Worm (Caenorhabditis elegans): ENCODE results near the gene M04C3.2.

DNA sequence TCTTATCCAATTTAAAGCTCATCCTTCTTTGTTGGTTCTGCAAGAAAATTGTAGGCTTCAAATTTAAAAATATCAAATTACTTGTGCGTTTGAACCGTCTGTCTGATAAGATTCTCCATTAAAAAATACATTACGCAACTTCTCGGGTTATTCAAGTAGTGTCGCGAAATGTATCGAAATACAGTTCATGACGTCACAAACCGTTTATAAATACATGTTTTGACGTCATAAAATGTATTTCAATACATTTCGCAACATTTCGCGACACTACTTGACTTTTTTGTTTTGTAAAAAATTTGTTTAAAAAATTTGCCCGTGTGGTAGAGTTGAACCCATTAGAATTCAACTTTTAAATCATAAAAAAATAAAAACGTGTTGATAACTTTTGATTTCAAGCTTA is 5.1 kb downstream of the M04C3.2 start:
- TF ChIP-seq hmg-4 (GFP tag; optimal IDR thresholded peaks at IDR 0.05) = no peak
- TF ChIP-seq ama-1 (optimal IDR thresholded peaks at IDR 0.05) = no peak
- TF ChIP-seq aly-1 (tag; optimal IDR thresholded peaks at IDR 0.05) = no peak
- TF ChIP-seq tra-4 (tag; optimal IDR thresholded peaks at IDR 0.05) = no peak
- no peak for TF ChIP-seq ceh-36 (tag; optimal IDR thresholded peaks at IDR 0.05)
- no peak for TF ChIP-seq sea-1 (GFP tag; conservative IDR thresholded peaks at IDR 0.05)
- no peak for TF ChIP-seq tbx-11 (GFP tag; IDR thresholded peaks at IDR 0.05)
- no peak for TF ChIP-seq flt-1 (GFP tag; IDR thresholded peaks at IDR 0.05)
- TF ChIP-seq ets-7 (tag; optimal IDR thresholded peaks at IDR 0.05) = no peak
- no peak for TF ChIP-seq B0310.2 (tag; optimal IDR thresholded peaks at IDR 0.05)
- no peak for TF ChIP-seq ceh-13 (GFP tag; optimal IDR thresholded peaks at IDR 0.05)
- no peak for TF ChIP-seq F13C5.2 (tag; optimal IDR thresholded peaks at IDR 0.05)

Data from whole organism, early embryonic.